Worm (Caenorhabditis elegans) whole organism, young adult: ENCODE measurements around the gene W05B10.6.

ENCODE experiments used
- C06A6.2 ChIP-seq: fragments of 200-800 bp; sonication (Bioruptor generic); conservative IDR thresholded peaks from 2 replicates; pipeline ENCODE4 v1.3.6; 2022; ENCODE audit warnings: missing genetic modification characterization, missing compliant biosample characterization
- F10E7.11 ChIP-seq: sonication (generic microtip); optimal IDR thresholded peaks from 2 replicates; lab custom pipeline; 2017; ENCODE audit warnings: mild to moderate bottlenecking, missing genetic modification characterization, moderate library complexity, missing compliant biosample characterization
- F23B12.7 ChIP-seq: sonication (generic microtip); optimal IDR thresholded peaks from 2 replicates; lab custom pipeline; 2017; ENCODE audit warnings: missing genetic modification characterization, mild to moderate bottlenecking, missing compliant biosample characterization, antibody characterized with exemption, moderate library complexity; ENCODE audit not compliant: insufficient read depth
- F33H1.4 ChIP-seq: fragments of 200-800 bp; sonication (Bioruptor generic); IDR thresholded peaks from 2 replicates; pipeline ENCODE4 v1.3.6; 2022; ENCODE audit warnings: missing genetic modification reagents, missing genetic modification characterization, missing compliant biosample characterization
- F37B4.10 ChIP-seq: fragments of 200-800 bp; sonication (Bioruptor generic); IDR thresholded peaks from 2 replicates; pipeline ENCODE4 v1.3.6; 2022; ENCODE audit warnings: missing genetic modification characterization, missing compliant biosample characterization
- F39B2.1 ChIP-seq: fragments of 200-800 bp; sonication (Bioruptor generic); IDR thresholded peaks from 2 replicates; pipeline ENCODE4 v1.3.6; 2022; ENCODE audit warnings: missing genetic modification reagents, missing genetic modification characterization, missing compliant biosample characterization
- F49E8.2 ChIP-seq: sonication (generic microtip); optimal IDR thresholded peaks from 3 replicates; lab custom pipeline; 2017; ENCODE audit warnings: missing genetic modification characterization, mild to moderate bottlenecking, missing compliant biosample characterization, antibody characterized with exemption, moderate library complexity; ENCODE audit not compliant: insufficient read depth
- K11D2.4 ChIP-seq: fragments of 200-800 bp; sonication (Bioruptor generic); IDR thresholded peaks from 2 replicates; pipeline ENCODE4 v1.3.6; 2022; ENCODE audit warnings: missing genetic modification reagents, missing genetic modification characterization, missing compliant biosample characterization
- Y53G8AR.9 ChIP-seq: fragments of 200-800 bp; sonication (Bioruptor generic); conservative IDR thresholded peaks from 2 replicates; pipeline ENCODE4 v1.3.6; 2022; ENCODE audit warnings: missing genetic modification reagents, missing genetic modification characterization, missing compliant biosample characterization
- Y67H2A.10 ChIP-seq: fragments of 200-800 bp; sonication (Bioruptor generic); conservative IDR thresholded peaks from 2 replicates; pipeline ENCODE4 v1.3.6; 2022; ENCODE audit warnings: missing genetic modification reagents, missing genetic modification characterization, missing compliant biosample characterization
- Y95B8A.8 ChIP-seq: fragments of 200-800 bp; sonication (Bioruptor generic); IDR thresholded peaks from 2 replicates; pipeline ENCODE4 v1.3.6; 2022; ENCODE audit warnings: missing genetic modification reagents, missing genetic modification characterization, missing compliant biosample characterization
- akir-1 ChIP-seq: fragments of 200-800 bp; sonication (Bioruptor generic); optimal IDR thresholded peaks from 2 replicates; lab custom pipeline; 2018; ENCODE audit warnings: mild to moderate bottlenecking, missing genetic modification characterization, moderate library complexity, missing compliant biosample characterization
- ama-1 ChIP-seq, 3 experiments: fragments of 150-350 bp in 1 of 3; sonication (generic microtip) in 2 of 3; optimal IDR thresholded peaks; 2 replicates each; lab custom pipeline; 2014 to 2018; ENCODE audit warnings: missing biosample characterization in 2 of 3, missing genetic modification characterization in 2 of 3, missing genetic modification reagents in 2 of 3
- aptf-2 ChIP-seq: fragments of 200-800 bp; sonication (Bioruptor generic); conservative IDR thresholded peaks from 2 replicates; pipeline ENCODE4 v1.3.6; 2022; ENCODE audit warnings: missing genetic modification reagents, missing genetic modification characterization, missing compliant biosample characterization
- aptf-3 ChIP-seq: fragments of 200-800 bp; sonication (Bioruptor generic); IDR thresholded peaks from 2 replicates; pipeline ENCODE4 v1.3.6; 2022; ENCODE audit warnings: missing genetic modification characterization, missing compliant biosample characterization
- bed-1 ChIP-seq: fragments of 200-800 bp; sonication (Bioruptor generic); IDR thresholded peaks from 2 replicates; pipeline ENCODE4 v1.3.6; 2022; ENCODE audit warnings: missing genetic modification reagents, missing genetic modification characterization, missing compliant biosample characterization
- ccch-3 ChIP-seq: fragments of 200-800 bp; sonication (Bioruptor generic); optimal IDR thresholded peaks from 2 replicates; lab custom pipeline; 2018; ENCODE audit warnings: mild to moderate bottlenecking, missing genetic modification characterization, missing compliant biosample characterization
- cebp-2 ChIP-seq: fragments of 200-800 bp; sonication (Bioruptor generic); IDR thresholded peaks from 2 replicates; pipeline ENCODE4 v1.3.6; 2022; ENCODE audit warnings: missing genetic modification characterization, missing compliant biosample characterization
- ceh-58 ChIP-seq: fragments of 200-800 bp; sonication (Bioruptor generic); IDR thresholded peaks from 2 replicates; pipeline ENCODE4 v1.3.6; 2022; ENCODE audit warnings: missing genetic modification characterization, missing compliant biosample characterization
- ceh-79 ChIP-seq: sonication (generic microtip); optimal IDR thresholded peaks from 2 replicates; lab custom pipeline; 2017; ENCODE audit warnings: mild to moderate bottlenecking, missing genetic modification characterization, missing compliant biosample characterization
- ceh-91 ChIP-seq: fragments of 200-800 bp; sonication (Bioruptor generic); IDR thresholded peaks from 2 replicates; pipeline ENCODE4 v1.3.6; 2022; ENCODE audit warnings: missing genetic modification reagents, missing genetic modification characterization, missing compliant biosample characterization
- chd-7 ChIP-seq: sonication (generic microtip); optimal IDR thresholded peaks from 2 replicates; lab custom pipeline; 2016; ENCODE audit warnings: mild to moderate bottlenecking, missing genetic modification characterization, moderate library complexity, missing compliant biosample characterization
- dpff-1 ChIP-seq: sonication (generic microtip); optimal IDR thresholded peaks from 2 replicates; lab custom pipeline; 2017; ENCODE audit warnings: mild to moderate bottlenecking, missing genetic modification characterization, missing compliant biosample characterization
- fkh-3 ChIP-seq: sonication (generic microtip); optimal IDR thresholded peaks from 2 replicates; lab custom pipeline; 2016; ENCODE audit warnings: mild to moderate bottlenecking, missing genetic modification characterization, missing compliant biosample characterization
- hmg-1.2 ChIP-seq: fragments of 200-800 bp; sonication (Bioruptor generic); IDR thresholded peaks from 2 replicates; pipeline ENCODE4 v1.3.6; 2022; ENCODE audit warnings: missing genetic modification reagents, missing genetic modification characterization, missing compliant biosample characterization
- hmg-20 ChIP-seq: fragments of 200-800 bp; sonication (Bioruptor generic); IDR thresholded peaks from 2 replicates; pipeline ENCODE4 v1.3.6; 2022; ENCODE audit warnings: missing genetic modification reagents, missing genetic modification characterization, missing compliant biosample characterization
- hrde-1 ChIP-seq: sonication (generic microtip); optimal IDR thresholded peaks from 2 replicates; lab custom pipeline; 2016; ENCODE audit warnings: missing genetic modification characterization, mild to moderate bottlenecking, missing compliant biosample characterization, moderate library complexity, missing genotype, missing genetic modification reagents, borderline replicate concordance
- let-607 ChIP-seq, 2 experiments: fragments of 200-800 bp in 1 of 2; sonication (Bioruptor generic) in 1 of 2; sonication (generic microtip) in 1 of 2; optimal IDR thresholded peaks; 2 replicates each; lab custom pipeline; 2016 to 2018; ENCODE audit warnings: mild to moderate bottlenecking in 2 of 2, missing compliant biosample characterization in 2 of 2, missing genetic modification characterization in 2 of 2, moderate library complexity in 2 of 2, missing genotype in 1 of 2
- lin-54 ChIP-seq: fragments of 200-800 bp; sonication (Bioruptor generic); optimal IDR thresholded peaks from 2 replicates; lab custom pipeline; 2018; ENCODE audit warnings: mild to moderate bottlenecking, missing genetic modification characterization, missing compliant biosample characterization
- lsl-1 ChIP-seq: fragments of 200-800 bp; sonication (Bioruptor generic); optimal IDR thresholded peaks from 2 replicates; lab custom pipeline; 2018; ENCODE audit warnings: mild to moderate bottlenecking, missing genetic modification characterization, moderate library complexity, missing compliant biosample characterization
- madf-10 ChIP-seq: sonication (generic microtip); optimal IDR thresholded peaks from 2 replicates; lab custom pipeline; 2016; ENCODE audit warnings: mild to moderate bottlenecking, missing genetic modification characterization, missing compliant biosample characterization
- madf-6 ChIP-seq: fragments of 200-800 bp; sonication (Bioruptor generic); IDR thresholded peaks from 2 replicates; pipeline ENCODE4 v1.3.6; 2022; ENCODE audit warnings: missing genetic modification reagents, missing genetic modification characterization, missing compliant biosample characterization
- madf-8 ChIP-seq: fragments of 200-800 bp; sonication (Bioruptor generic); conservative IDR thresholded peaks from 2 replicates; pipeline ENCODE4 v1.3.6; 2022; ENCODE audit warnings: missing genetic modification reagents, missing genetic modification characterization, missing compliant biosample characterization
- mxl-1 ChIP-seq: sonication (generic microtip); optimal IDR thresholded peaks from 2 replicates; lab custom pipeline; 2016; ENCODE audit warnings: missing genetic modification characterization, missing compliant biosample characterization
- nhr-179 ChIP-seq: sonication (generic microtip); optimal IDR thresholded peaks from 2 replicates; lab custom pipeline; 2016; ENCODE audit warnings: mild to moderate bottlenecking, missing genetic modification characterization, missing compliant biosample characterization
- nhr-27 ChIP-seq: fragments of 200-800 bp; sonication (Bioruptor generic); optimal IDR thresholded peaks from 2 replicates; lab custom pipeline; 2018; ENCODE audit warnings: mild to moderate bottlenecking, missing genetic modification characterization, moderate library complexity, missing compliant biosample characterization
- nhr-90 ChIP-seq: sonication (generic microtip); optimal IDR thresholded peaks from 2 replicates; lab custom pipeline; 2016; ENCODE audit warnings: missing genotype, mild to moderate bottlenecking, missing genetic modification characterization, missing compliant biosample characterization
- pha-4 ChIP-seq: fragments of 150-350 bp; sonication (generic microtip); optimal IDR thresholded peaks from 2 replicates; lab custom pipeline; 2014; ENCODE audit warnings: missing biosample characterization, missing genetic modification reagents, missing genetic modification characterization
- repo-1 ChIP-seq: sonication (generic microtip); optimal IDR thresholded peaks from 2 replicates; lab custom pipeline; 2017; ENCODE audit warnings: mild to moderate bottlenecking, missing genetic modification characterization, missing compliant biosample characterization
- sdz-38 ChIP-seq: sonication (generic microtip); optimal IDR thresholded peaks from 2 replicates; lab custom pipeline; 2016; ENCODE audit warnings: missing genotype, missing genetic modification characterization, missing compliant biosample characterization
- snpc-3.4 ChIP-seq: sonication (generic microtip); optimal IDR thresholded peaks from 2 replicates; lab custom pipeline; 2017; ENCODE audit warnings: missing genetic modification characterization, mild to moderate bottlenecking, missing compliant biosample characterization, antibody characterized with exemption, moderate library complexity, missing genotype, missing genetic modification reagents
- snpc-4 ChIP-seq, 5 experiments: fragments of 150-350 bp in 1 of 5; sonication (generic microtip) in 4 of 5; optimal IDR thresholded peaks; 2 replicates each; lab custom pipeline; 2014 to 2018; ENCODE audit warnings: missing genetic modification characterization in 5 of 5, missing biosample characterization in 3 of 5, antibody characterized with exemption in 2 of 5, mild to moderate bottlenecking in 2 of 5, missing compliant biosample characterization in 2 of 5, missing genotype in 2 of 5, moderate library complexity in 2 of 5, missing genetic modification reagents in 1 of 5
- sptf-2 ChIP-seq: fragments of 200-800 bp; sonication (Bioruptor generic); optimal IDR thresholded peaks from 2 replicates; lab custom pipeline; 2018; ENCODE audit warnings: mild to moderate bottlenecking, missing genetic modification characterization, missing compliant biosample characterization
- unc-130 ChIP-seq: sonication (generic microtip); optimal IDR thresholded peaks from 2 replicates; lab custom pipeline; 2016; ENCODE audit warnings: missing genetic modification reagents, missing genetic modification characterization, missing compliant biosample characterization
- xnd-1 ChIP-seq: sonication (generic microtip); optimal IDR thresholded peaks from 2 replicates; lab custom pipeline; 2016; ENCODE audit warnings: missing genotype, missing genetic modification reagents, missing genetic modification characterization, missing compliant biosample characterization
- ztf-22 ChIP-seq: fragments of 200-800 bp; sonication (Bioruptor generic); optimal IDR thresholded peaks from 2 replicates; lab custom pipeline; 2018; ENCODE audit warnings: mild to moderate bottlenecking, missing genetic modification characterization, moderate library complexity, missing compliant biosample characterization
- ztf-28 ChIP-seq: fragments of 200-800 bp; sonication (Bioruptor generic); IDR thresholded peaks from 2 replicates; pipeline ENCODE4 v1.3.6; 2022; ENCODE audit warnings: missing genetic modification reagents, missing genetic modification characterization, missing compliant biosample characterization
- ztf-3 ChIP-seq: fragments of 200-800 bp; sonication (Bioruptor generic); optimal IDR thresholded peaks from 2 replicates; lab custom pipeline; 2018; ENCODE audit warnings: mild to moderate bottlenecking, missing genetic modification characterization, missing compliant biosample characterization

W05B10.6 gene

DNA sequence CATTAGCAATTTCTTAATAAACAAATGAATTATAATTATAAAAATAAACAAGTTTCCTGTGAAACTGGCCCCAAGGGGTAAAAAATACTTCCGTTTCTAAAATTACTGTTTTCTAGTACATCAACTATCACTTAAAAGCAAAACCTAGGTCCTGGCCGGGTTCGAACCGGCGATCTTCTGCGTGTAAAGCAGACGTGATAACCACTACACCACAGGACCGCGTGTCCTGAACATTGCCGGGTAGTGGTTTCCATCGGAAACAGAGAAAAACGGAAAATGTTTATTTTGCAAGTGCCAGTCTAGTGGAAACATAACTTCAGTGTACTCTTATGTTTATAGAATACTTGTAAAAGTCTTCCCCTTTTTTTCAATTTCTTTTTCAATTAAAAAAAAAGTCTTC, 25.2 kb upstream of the W05B10.6 start (continued):
- TF ChIP-seq F37B4.10 (GFP tag; lab: Robert Waterston, UW) = no peak
- no peak for TF ChIP-seq pha-4 (tag; lab: Kevin White, UChicago)
- TF ChIP-seq mxl-1 (tag; lab: Kevin White, UChicago) = peak; percentile 29
- TF ChIP-seq cebp-2 (GFP tag; lab: Robert Waterston, UW) = no peak
- no peak for TF ChIP-seq F49E8.2 (tag; lab: Kevin White, UChicago)
- TF ChIP-seq nhr-27 (tag; lab: Kevin White, UChicago) = no peak
- no peak for TF ChIP-seq akir-1
- TF ChIP-seq ceh-79 (tag; lab: Kevin White, UChicago) = no peak
- TF ChIP-seq F10E7.11 = no peak
- TF ChIP-seq sptf-2 (GFP tag; lab: Kevin White, UChicago) = no peak
- no peak for TF ChIP-seq snpc-3.4 (tag; lab: Kevin White, UChicago)
- no peak for TF ChIP-seq ccch-3 (GFP tag; lab: Kevin White, UChicago)
- TF ChIP-seq unc-130 (GFP tag; lab: Kevin White, UChicago) = no peak
- no peak for TF ChIP-seq ceh-58
- no peak for TF ChIP-seq dpff-1 (tag; lab: Kevin White, UChicago)
- TF ChIP-seq hrde-1 (tag; lab: Kevin White, UChicago) = no peak
- peak; percentile 21 for TF ChIP-seq nhr-179
- no peak for TF ChIP-seq Y67H2A.10
- no peak for TF ChIP-seq repo-1 (tag; lab: Kevin White, UChicago)
- peak; percentile 51 for TF ChIP-seq F23B12.7 (tag; lab: Kevin White, UChicago)
- no peak for TF ChIP-seq ztf-3
- TF ChIP-seq xnd-1 (tag; lab: Kevin White, UChicago) = no peak
- no peak for TF ChIP-seq ama-1 (optimal IDR thresholded peaks at IDR 0.05; lab: Kevin White, UChicago)
- no peak for TF ChIP-seq ama-1 (GFP tag; optimal IDR thresholded peaks at IDR 0.05; lab: Kevin White, UChicago)
- no peak for TF ChIP-seq C06A6.2 (GFP tag; lab: Robert Waterston, UW)
- TF ChIP-seq lin-54 = no peak
- TF ChIP-seq K11D2.4 (GFP tag; lab: Robert Waterston, UW) = no peak
- TF ChIP-seq ceh-91 (GFP tag; lab: Robert Waterston, UW) = no peak
- no peak for TF ChIP-seq hmg-20 (GFP tag; lab: Robert Waterston, UW)
- no peak for TF ChIP-seq madf-8 (GFP tag; lab: Robert Waterston, UW)
- no peak for TF ChIP-seq madf-10 (tag; lab: Kevin White, UChicago)
- TF ChIP-seq ztf-28 (GFP tag; lab: Robert Waterston, UW) = no peak
- TF ChIP-seq F33H1.4 (GFP tag; lab: Robert Waterston, UW) = no peak
- TF ChIP-seq madf-6 = no peak
- no peak for TF ChIP-seq aptf-3
- no peak for TF ChIP-seq sdz-38 (tag; lab: Kevin White, UChicago)
- TF ChIP-seq hmg-1.2 (GFP tag; lab: Robert Waterston, UW) = no peak
- TF ChIP-seq aptf-2 (GFP tag; lab: Robert Waterston, UW) = no peak
- TF ChIP-seq fkh-3 (tag; lab: Kevin White, UChicago) = no peak
- no peak for TF ChIP-seq lsl-1 (GFP tag; lab: Kevin White, UChicago)
- TF ChIP-seq bed-1 (GFP tag; lab: Robert Waterston, UW) = no peak
- no peak for TF ChIP-seq snpc-4 (GFP tag; optimal IDR thresholded peaks at IDR 0.05; lab: Kevin White, UChicago)
- peak in 1 of 4 experiments; percentile 19 for TF ChIP-seq snpc-4 (tag; optimal IDR thresholded peaks at IDR 0.05; lab: Kevin White, UChicago)
- TF ChIP-seq Y95B8A.8 (GFP tag; lab: Robert Waterston, UW) = no peak
- TF ChIP-seq ztf-22 = no peak
- no peak for TF ChIP-seq chd-7 (tag; lab: Kevin White, UChicago)
- no peak for TF ChIP-seq F39B2.1 (GFP tag; lab: Robert Waterston, UW)
- no peak for TF ChIP-seq let-607 (tag; optimal IDR thresholded peaks at IDR 0.05; lab: Kevin White, UChicago)
- no peak for TF ChIP-seq Y53G8AR.9 (GFP tag; lab: Robert Waterston, UW)
- TF ChIP-seq nhr-90 (tag; lab: Kevin White, UChicago) = no peak
